Worm (Caenorhabditis elegans) whole organism, L2 larva: ENCODE data around the gene M05D6.2.

Source experiments
- C34F6.9 ChIP-seq: fragments of 150-350 bp; optimal IDR thresholded peaks from 2 replicates; lab custom pipeline; 2014; ENCODE audit warnings: missing biosample characterization, missing genetic modification characterization
- F13H6.1 ChIP-seq: sonication (generic microtip); optimal IDR thresholded peaks from 2 replicates; lab custom pipeline; 2016; ENCODE audit warnings: missing genetic modification characterization, missing compliant biosample characterization
- R02D3.7 ChIP-seq: fragments of 150-350 bp; optimal IDR thresholded peaks from 2 replicates; lab custom pipeline; 2014; ENCODE audit warnings: missing biosample characterization, missing genetic modification characterization
- alr-1 ChIP-seq: fragments of 150-350 bp; optimal IDR thresholded peaks from 2 replicates; lab custom pipeline; 2014; ENCODE audit warnings: missing biosample characterization, missing genetic modification characterization
- aly-2 ChIP-seq: fragments of 150-350 bp; optimal IDR thresholded peaks from 2 replicates; lab custom pipeline; 2014; ENCODE audit warnings: missing biosample characterization, missing genetic modification characterization
- ama-1 ChIP-seq: fragments of 150-350 bp; optimal IDR thresholded peaks from 2 replicates; lab custom pipeline; 2018; ENCODE audit warnings: inconsistent platforms
- blmp-1 ChIP-seq: sonication (generic microtip); optimal IDR thresholded peaks from 2 replicates; lab custom pipeline; 2017; ENCODE audit warnings: missing genetic modification characterization, mild to moderate bottlenecking, missing compliant biosample characterization, antibody characterized with exemption, moderate library complexity; ENCODE audit not compliant: insufficient read depth
- ceh-82 ChIP-seq: fragments of 150-350 bp; optimal IDR thresholded peaks from 2 replicates; lab custom pipeline; 2014; ENCODE audit warnings: missing biosample characterization, missing genetic modification characterization
- egl-27 ChIP-seq: sonication (generic microtip); optimal IDR thresholded peaks from 3 replicates; lab custom pipeline; 2017; ENCODE audit warnings: missing biosample characterization, missing genetic modification reagents, missing genetic modification characterization
- elt-3 ChIP-seq: sonication (generic microtip); optimal IDR thresholded peaks from 2 replicates; lab custom pipeline; 2017; ENCODE audit warnings: missing biosample characterization, missing genetic modification characterization
- fos-1 ChIP-seq: fragments of 150-350 bp; optimal IDR thresholded peaks from 2 replicates; lab custom pipeline; 2014; ENCODE audit warnings: missing biosample characterization, missing genetic modification characterization
- gmeb-1 ChIP-seq: fragments of 150-350 bp; optimal IDR thresholded peaks from 2 replicates; lab custom pipeline; 2014; ENCODE audit warnings: missing biosample characterization, missing genetic modification characterization
- lin-11 ChIP-seq: fragments of 150-350 bp; sonication (generic microtip); optimal IDR thresholded peaks from 2 replicates; lab custom pipeline; 2014; ENCODE audit warnings: missing biosample characterization, missing genetic modification characterization, inconsistent platforms, mixed read lengths
- lin-13 ChIP-seq: fragments of 150-350 bp; optimal IDR thresholded peaks from 2 replicates; lab custom pipeline; 2014; ENCODE audit warnings: missing biosample characterization, missing genetic modification reagents, missing genetic modification characterization
- lin-39 ChIP-seq: fragments of 150-350 bp; optimal IDR thresholded peaks from 2 replicates; lab custom pipeline; 2014; ENCODE audit warnings: missing biosample characterization, missing genetic modification reagents, missing genetic modification characterization
- lsy-2 ChIP-seq, 2 experiments: fragments of 150-350 bp in 1 of 2; sonication (generic microtip) in 1 of 2; optimal IDR thresholded peaks; 2 replicates each; lab custom pipeline; 2014 to 2017; ENCODE audit warnings: missing biosample characterization in 2 of 2, missing genetic modification characterization in 2 of 2
- mbf-1 ChIP-seq: sonication (generic microtip); optimal IDR thresholded peaks from 2 replicates; lab custom pipeline; 2017; ENCODE audit warnings: missing biosample characterization, missing genetic modification characterization
- mdl-1 ChIP-seq, 2 experiments: fragments of 150-350 bp in 1 of 2; sonication (generic microtip) in 1 of 2; optimal IDR thresholded peaks; 2 replicates each; lab custom pipeline; 2017; ENCODE audit warnings: missing biosample characterization in 2 of 2, missing genetic modification characterization in 2 of 2
- nhr-10 ChIP-seq: sonication (generic microtip); optimal IDR thresholded peaks from 2 replicates; lab custom pipeline; 2017; ENCODE audit warnings: missing biosample characterization, missing genetic modification characterization
- nhr-11 ChIP-seq: fragments of 150-350 bp; optimal IDR thresholded peaks from 2 replicates; lab custom pipeline; 2014; ENCODE audit warnings: missing biosample characterization, missing genetic modification characterization
- nhr-23 ChIP-seq: fragments of 150-350 bp; optimal IDR thresholded peaks from 2 replicates; lab custom pipeline; 2014; ENCODE audit warnings: missing biosample characterization, missing genetic modification reagents, missing genetic modification characterization
- nhr-237 ChIP-seq: fragments of 150-350 bp; optimal IDR thresholded peaks from 2 replicates; lab custom pipeline; 2014; ENCODE audit warnings: missing biosample characterization, missing genetic modification characterization
- nhr-25 ChIP-seq: fragments of 150-350 bp; sonication (generic microtip); optimal IDR thresholded peaks from 3 replicates; lab custom pipeline; 2014; ENCODE audit warnings: missing biosample characterization, missing genetic modification characterization
- nhr-6 ChIP-seq: fragments of 150-350 bp; optimal IDR thresholded peaks from 2 replicates; lab custom pipeline; 2014; ENCODE audit warnings: missing biosample characterization, missing genetic modification characterization
- nhr-77 ChIP-seq: fragments of 150-350 bp; optimal IDR thresholded peaks from 2 replicates; lab custom pipeline; 2014; ENCODE audit warnings: missing biosample characterization, missing genetic modification characterization
- sem-4 ChIP-seq: fragments of 150-350 bp; optimal IDR thresholded peaks from 2 replicates; lab custom pipeline; 2014; ENCODE audit warnings: missing biosample characterization, missing genetic modification reagents, missing genetic modification characterization
- sma-9 ChIP-seq, 2 experiments: fragments of 150-350 bp in 1 of 2; sonication (generic microtip) in 1 of 2; optimal IDR thresholded peaks; 2 replicates each; lab custom pipeline; 2014 to 2016; ENCODE audit warnings: missing genetic modification characterization in 2 of 2, mild to moderate bottlenecking in 1 of 2, missing biosample characterization in 1 of 2, missing compliant biosample characterization in 1 of 2, missing genetic modification reagents in 1 of 2, moderate library complexity in 1 of 2
- snpc-4 ChIP-seq: fragments of 150-350 bp; optimal IDR thresholded peaks from 2 replicates; lab custom pipeline; 2014; ENCODE audit warnings: missing biosample characterization, missing genetic modification characterization
- unc-39 ChIP-seq: fragments of 150-350 bp; optimal IDR thresholded peaks from 2 replicates; lab custom pipeline; 2014; ENCODE audit warnings: missing biosample characterization, missing genetic modification characterization
- unc-62 ChIP-seq: fragments of 150-350 bp; optimal IDR thresholded peaks from 2 replicates; lab custom pipeline; 2014; ENCODE audit warnings: missing biosample characterization, missing genetic modification reagents, missing genetic modification characterization
- ztf-1 ChIP-seq: fragments of 200-800 bp; sonication (Bioruptor generic); conservative IDR thresholded peaks from 2 replicates; pipeline ENCODE4 v1.3.6; 2022; ENCODE audit warnings: missing genetic modification characterization, missing compliant biosample characterization
- ztf-11 ChIP-seq: sonication (generic microtip); optimal IDR thresholded peaks from 2 replicates; lab custom pipeline; 2017; ENCODE audit warnings: missing biosample characterization, missing genetic modification characterization

M05D6.2 gene

DNA sequence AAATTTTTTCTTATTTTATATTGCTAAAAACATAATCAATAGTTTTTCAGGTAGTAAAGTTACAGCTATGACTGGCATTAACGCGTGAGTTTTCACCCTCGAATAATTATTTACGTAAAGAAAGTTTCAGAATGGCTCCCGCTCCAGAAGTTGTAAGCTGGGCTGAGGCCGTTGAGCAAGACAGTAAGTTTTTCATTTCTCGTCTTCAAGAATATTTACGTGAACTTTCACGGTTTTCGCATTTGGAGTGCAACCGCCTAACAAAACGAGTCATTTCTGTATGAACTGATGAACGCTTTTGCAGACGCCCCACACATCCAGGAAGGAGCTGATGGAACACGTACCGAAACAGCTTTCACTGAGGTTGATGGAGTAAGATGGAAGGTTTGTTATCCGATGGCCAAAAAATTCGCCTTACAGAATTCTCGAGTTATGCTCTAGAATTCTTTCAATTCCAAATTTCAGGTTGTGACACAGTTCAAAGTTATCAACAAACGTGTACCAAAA is 25.1 kb upstream of the M05D6.2 start, which contains the start of gene eif-3.G:
TSS of gene eif-3.G (plus strand) at position 51 of the 507 bp plus-strand sequence.
- TF ChIP-seq egl-27 (tag; lab: Kevin White, UChicago) (no peak), ztf-1 (GFP tag; lab: Robert Waterston, UW) (no peak), lin-39 (tag; lab: Kevin White, UChicago) (no peak), unc-62 (GFP tag; lab: Kevin White, UChicago) (no peak), snpc-4 (tag; lab: Kevin White, UChicago) (no peak), alr-1 (no peak), nhr-10 (no peak), gmeb-1 (tag; lab: Kevin White, UChicago) (no peak), mdl-1 (tag; optimal IDR thresholded peaks at IDR 0.05; lab: Kevin White, UChicago) (no peak), C34F6.9 (tag; lab: Kevin White, UChicago) (no peak), F13H6.1 (tag; lab: Kevin White, UChicago) (no peak), nhr-25 (tag; lab: Kevin White, UChicago) (no peak), ceh-82 (tag; lab: Kevin White, UChicago) (no peak), ama-1 (lab: Kevin White, UChicago) (no peak), lin-11 (tag; lab: Kevin White, UChicago) (no peak), nhr-77 (tag; lab: Kevin White, UChicago) (no peak)

DNA sequence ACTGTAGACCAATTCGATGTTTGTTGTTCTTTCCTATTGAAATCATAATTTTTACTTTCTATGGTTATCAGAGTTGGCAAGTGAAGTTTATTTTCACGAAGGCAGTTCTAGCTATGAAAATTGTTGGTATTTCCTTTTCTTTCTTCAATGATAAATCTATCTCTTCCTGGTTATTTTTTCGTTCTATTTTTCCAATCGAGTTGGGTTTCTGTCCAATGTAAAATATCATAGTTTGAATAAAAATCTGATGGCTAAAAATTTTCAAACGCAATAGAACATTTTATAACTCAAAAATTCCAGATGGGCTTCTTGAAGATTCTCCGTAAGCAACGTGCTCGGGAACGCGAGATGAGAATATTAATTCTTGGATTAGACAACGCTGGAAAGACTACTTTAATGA is 23.9 kb upstream of the M05D6.2 start, which contains the start of gene evl-20:
TSS of gene evl-20 (plus strand) at position 301 of the 400 bp plus-strand sequence.
- no peak for TF ChIP-seq nhr-237
- no peak for TF ChIP-seq nhr-77 (tag; lab: Kevin White, UChicago)
- TF ChIP-seq nhr-11 (tag; lab: Kevin White, UChicago), result no peak
- no peak for TF ChIP-seq sma-9 (GFP tag; optimal IDR thresholded peaks at IDR 0.05; lab: Kevin White, UChicago)
- no peak for TF ChIP-seq sma-9 (tag; optimal IDR thresholded peaks at IDR 0.05; lab: Kevin White, UChicago)
- TF ChIP-seq blmp-1 (tag; lab: Kevin White, UChicago), result no peak
- no peak for TF ChIP-seq sem-4 (tag; lab: Kevin White, UChicago)
- no peak for TF ChIP-seq mbf-1 (tag; lab: Kevin White, UChicago)
- TF ChIP-seq nhr-23, result no peak
- no peak for TF ChIP-seq lin-13
- TF ChIP-seq snpc-4 (tag; lab: Kevin White, UChicago), result no peak

DNA sequence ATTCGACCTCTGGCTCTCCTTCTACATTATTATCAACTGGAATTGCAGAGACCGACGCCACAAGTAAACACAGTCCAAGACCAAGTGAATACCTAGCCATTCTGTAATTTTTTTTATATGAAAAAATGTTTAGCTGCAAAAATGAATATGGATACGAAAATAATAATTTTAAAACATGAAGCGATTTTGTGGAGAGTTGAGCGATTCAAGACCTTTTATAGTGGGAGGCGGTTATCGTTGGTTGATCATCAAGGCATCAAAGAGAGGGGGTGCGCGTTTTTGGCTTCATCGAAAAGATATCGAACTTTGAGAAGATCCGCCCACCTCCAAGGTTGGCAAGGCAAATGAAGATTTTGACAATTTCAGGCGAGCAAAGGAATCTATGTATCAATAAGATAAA is 21.2 kb upstream of the M05D6.2 start, which contains the start of gene cut-3:
TSS of gene cut-3 (minus strand) at position 101 of the 400 bp plus-strand sequence.
- TF ChIP-seq nhr-6 (tag; lab: Kevin White, UChicago) (no peak), ceh-82 (tag; lab: Kevin White, UChicago) (no peak), ztf-11 (tag; lab: Kevin White, UChicago) (no peak), sem-4 (tag; lab: Kevin White, UChicago) (no peak), mbf-1 (tag; lab: Kevin White, UChicago) (no peak), lsy-2 (tag; optimal IDR thresholded peaks at IDR 0.05; lab: Kevin White, UChicago) (no peak), mdl-1 (tag; optimal IDR thresholded peaks at IDR 0.05; lab: Kevin White, UChicago) (no peak), unc-39 (no peak), alr-1 (no peak), ama-1 (lab: Kevin White, UChicago) (no peak), gmeb-1 (tag; lab: Kevin White, UChicago) (no peak), lin-39 (tag; lab: Kevin White, UChicago) (no peak), nhr-77 (tag; lab: Kevin White, UChicago) (no peak), elt-3 (tag; lab: Kevin White, UChicago) (no peak), aly-2 (no peak)

DNA sequence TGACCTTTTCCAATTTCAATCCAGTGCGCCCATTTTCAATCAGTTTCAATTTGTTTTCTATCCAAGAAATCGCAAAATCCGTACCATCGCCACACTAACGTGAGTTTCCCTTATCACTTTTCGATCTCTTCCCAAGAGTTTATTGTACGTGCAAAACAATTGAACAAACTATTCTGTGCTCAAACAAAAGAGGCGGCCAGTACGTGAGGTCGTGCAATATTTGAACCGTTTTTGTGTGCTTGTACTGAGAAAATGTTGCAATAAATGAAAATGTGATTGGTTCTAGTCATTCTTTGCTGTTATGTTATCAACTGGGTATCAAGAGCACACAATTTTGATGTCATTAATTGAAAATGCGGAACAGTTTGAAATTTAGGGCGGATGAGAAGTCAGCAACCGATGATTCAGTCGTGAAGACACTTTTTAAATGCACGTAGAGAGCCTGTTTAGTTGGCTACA is 18.2 kb upstream of the M05D6.2 start, which contains the start of gene F22B5.4:
TSS of gene F22B5.4 (plus strand) at position 51 of the 459 bp plus-strand sequence.
- TF ChIP-seq R02D3.7 (no peak), fos-1 (tag; lab: Kevin White, UChicago) (peak; percentile 27), blmp-1 (tag; lab: Kevin White, UChicago) (no peak), lin-11 (tag; lab: Kevin White, UChicago) (no peak), nhr-6 (tag; lab: Kevin White, UChicago) (no peak), mbf-1 (tag; lab: Kevin White, UChicago) (no peak), nhr-77 (tag; lab: Kevin White, UChicago) (no peak), snpc-4 (tag; lab: Kevin White, UChicago) (no peak)
